Worm (Caenorhabditis elegans): ENCODE data around the gene Y116A8A.4.

The Y116A8A.4 gene

DNA sequence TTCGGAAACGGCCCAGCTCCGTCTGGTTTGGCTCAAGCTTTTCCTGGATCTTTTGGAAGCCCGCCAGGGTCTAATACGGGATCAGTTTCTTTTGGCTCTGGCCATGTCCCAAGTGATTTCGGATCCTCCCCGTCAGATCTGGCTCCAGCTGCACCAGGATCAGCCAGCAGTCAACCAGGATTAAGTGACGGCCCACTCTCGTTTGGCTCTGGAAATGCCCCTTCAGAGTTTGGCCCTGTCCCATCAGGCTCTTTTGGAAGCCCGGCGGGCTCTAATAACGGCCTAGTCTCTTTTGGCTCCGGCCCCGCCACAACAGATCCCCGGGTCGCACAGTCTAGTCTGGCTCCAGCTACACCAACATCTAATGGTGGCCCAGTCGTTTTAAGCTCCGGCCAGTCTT, 44.9 kb upstream of the Y116A8A.4 start:
- TF ChIP-seq fkh-2 (tag; optimal IDR thresholded peaks at IDR 0.05) = no peak
- no peak for TF ChIP-seq mdl-1 (tag; optimal IDR thresholded peaks at IDR 0.05)
- no peak for TF ChIP-seq pqm-1 (tag; optimal IDR thresholded peaks at IDR 0.05)
- no peak for TF ChIP-seq R02D3.7 (tag; optimal IDR thresholded peaks at IDR 0.05)
- TF ChIP-seq egl-27 (tag; optimal IDR thresholded peaks at IDR 0.05) = no peak
- TF ChIP-seq lin-39 (tag; optimal IDR thresholded peaks at IDR 0.05) = no peak
- TF ChIP-seq ceh-82 (tag; optimal IDR thresholded peaks at IDR 0.05) = no peak
- no peak for TF ChIP-seq unc-62 (GFP tag; optimal IDR thresholded peaks at IDR 0.05)
- TF ChIP-seq aly-2 (tag; optimal IDR thresholded peaks at IDR 0.05) = no peak
- no peak for TF ChIP-seq nhr-23 (tag; optimal IDR thresholded peaks at IDR 0.05)

DNA sequence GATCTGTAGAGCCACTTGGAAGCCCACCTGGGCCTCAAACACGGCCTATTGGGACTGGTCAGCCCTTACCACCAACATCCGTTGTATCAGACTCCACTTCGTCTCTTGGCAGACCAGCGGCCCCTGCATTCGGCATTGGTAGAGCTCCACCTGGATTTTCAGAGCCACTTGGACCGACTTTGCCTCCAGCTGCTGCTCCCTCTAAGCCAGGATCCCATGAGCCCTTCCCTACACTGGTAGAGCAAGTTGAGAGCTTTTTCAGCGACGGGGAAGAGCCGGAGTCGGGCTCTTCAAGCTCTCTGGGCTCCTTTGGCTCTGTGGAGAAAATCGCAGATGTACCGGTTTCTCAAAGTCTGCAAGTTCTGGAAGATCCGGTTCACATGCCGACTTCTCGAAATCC, 44.0 kb upstream of the Y116A8A.4 start:
- TF ChIP-seq mml-1 (tag; optimal IDR thresholded peaks at IDR 0.05) (no peak), unc-62 (GFP tag; optimal IDR thresholded peaks at IDR 0.05) (no peak), mdl-1 (tag; optimal IDR thresholded peaks at IDR 0.05) (no peak), zag-1 (tag; optimal IDR thresholded peaks at IDR 0.05) (no peak), fkh-10 (GFP tag; optimal IDR thresholded peaks at IDR 0.05) (no peak), snpc-4 (tag; optimal IDR thresholded peaks at IDR 0.05) (no peak), ceh-28 (tag; optimal IDR thresholded peaks at IDR 0.05) (no peak), ceh-16 (tag; optimal IDR thresholded peaks at IDR 0.05) (no peak)

ce11 chrIV:16787024-16787423, 35.6 kb upstream of the Y116A8A.4 start, which contains the start of gene Y43D4A.6:
Y43D4A.6 (plus strand) TSS chrIV:16787324.
- TF ChIP-seq nhr-23 (tag; optimal IDR thresholded peaks at IDR 0.05) (no peak), ztf-4 (tag; optimal IDR thresholded peaks at IDR 0.05) (no peak), aly-2 (tag; optimal IDR thresholded peaks at IDR 0.05) (no peak), unc-62 (GFP tag; optimal IDR thresholded peaks at IDR 0.05) (no peak), snpc-4 (tag; optimal IDR thresholded peaks at IDR 0.05) (no peak), fkh-2 (tag; optimal IDR thresholded peaks at IDR 0.05) (no peak), unc-39 (tag; optimal IDR thresholded peaks at IDR 0.05) (no peak), ceh-28 (tag; optimal IDR thresholded peaks at IDR 0.05) (no peak), nhr-237 (tag; optimal IDR thresholded peaks at IDR 0.05) (no peak), skn-1 (tag; optimal IDR thresholded peaks at IDR 0.05) (no peak), nfya-1 (tag; optimal IDR thresholded peaks at IDR 0.05; ENCODE audit: insufficient read depth) (no peak), ceh-16 (tag; optimal IDR thresholded peaks at IDR 0.05) (no peak), daf-12 (tag; optimal IDR thresholded peaks at IDR 0.05) (no peak), egl-27 (tag; optimal IDR thresholded peaks at IDR 0.05) (no peak), mml-1 (tag; optimal IDR thresholded peaks at IDR 0.05) (no peak)

DNA sequence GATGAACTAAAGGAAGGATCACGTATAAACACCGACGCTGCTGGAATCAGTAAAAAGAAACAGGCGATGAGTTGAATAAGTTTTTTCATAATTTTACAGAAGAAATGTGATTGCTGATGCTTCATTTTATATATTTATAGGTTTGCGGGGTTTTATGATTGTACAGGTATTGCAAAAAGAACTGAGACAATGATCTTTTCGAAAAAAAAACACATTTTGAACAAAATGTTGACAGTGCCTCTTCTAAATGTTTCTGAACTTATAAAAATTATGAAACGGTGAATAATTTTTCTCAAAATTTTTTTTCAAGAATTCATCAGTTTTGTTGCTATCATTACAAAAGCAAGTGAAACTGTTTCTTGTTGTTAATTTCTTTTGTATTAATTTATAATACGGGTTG, 16.3 kb upstream of the Y116A8A.4 start, which contains the start of gene clec-193:
clec-193 (minus strand) TSS at position 101 of the 400 bp plus-strand sequence.
- TF ChIP-seq nfya-1 (tag; optimal IDR thresholded peaks at IDR 0.05; ENCODE audit: insufficient read depth) (no peak), unc-62 (GFP tag; optimal IDR thresholded peaks at IDR 0.05) (no peak), nhr-11 (tag; optimal IDR thresholded peaks at IDR 0.05) (no peak), snpc-4 (tag; optimal IDR thresholded peaks at IDR 0.05) (no peak)

DNA sequence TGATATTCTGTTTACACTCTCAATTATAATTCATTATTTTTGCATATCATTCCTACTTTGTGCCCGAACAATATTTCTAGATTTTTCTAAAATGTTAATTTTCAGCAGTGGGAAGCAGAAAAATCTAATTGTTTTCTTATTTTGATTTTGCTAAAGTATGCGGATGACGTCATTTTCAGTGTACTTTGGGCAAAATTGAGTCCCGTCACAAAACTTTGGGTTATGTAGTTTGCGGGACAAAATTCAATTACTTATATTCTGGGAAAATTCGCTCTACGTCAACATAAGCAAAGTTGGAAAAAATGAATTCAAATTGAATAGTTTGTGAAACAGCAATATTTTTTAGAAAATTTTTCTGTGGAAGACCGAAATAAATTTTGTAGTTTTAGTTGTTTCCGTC, 10.5 kb upstream of the Y116A8A.4 start:
- TF ChIP-seq lin-39 (tag; optimal IDR thresholded peaks at IDR 0.05) (no peak), tbx-2 (tag; optimal IDR thresholded peaks at IDR 0.05) (no peak), elt-2 (tag; optimal IDR thresholded peaks at IDR 0.05) (no peak), fkh-10 (GFP tag; optimal IDR thresholded peaks at IDR 0.05) (no peak), fkh-2 (tag; optimal IDR thresholded peaks at IDR 0.05) (no peak), ZK546.5 (tag; optimal IDR thresholded peaks at IDR 0.05) (no peak), lin-15B (tag; optimal IDR thresholded peaks at IDR 0.05) (no peak), pqm-1 (tag; optimal IDR thresholded peaks at IDR 0.05) (no peak), nhr-11 (tag; optimal IDR thresholded peaks at IDR 0.05) (no peak), unc-39 (tag; optimal IDR thresholded peaks at IDR 0.05) (no peak), pha-4 (tag; optimal IDR thresholded peaks at IDR 0.05) (no peak), elt-1 (tag; optimal IDR thresholded peaks at IDR 0.05) (no peak)

DNA sequence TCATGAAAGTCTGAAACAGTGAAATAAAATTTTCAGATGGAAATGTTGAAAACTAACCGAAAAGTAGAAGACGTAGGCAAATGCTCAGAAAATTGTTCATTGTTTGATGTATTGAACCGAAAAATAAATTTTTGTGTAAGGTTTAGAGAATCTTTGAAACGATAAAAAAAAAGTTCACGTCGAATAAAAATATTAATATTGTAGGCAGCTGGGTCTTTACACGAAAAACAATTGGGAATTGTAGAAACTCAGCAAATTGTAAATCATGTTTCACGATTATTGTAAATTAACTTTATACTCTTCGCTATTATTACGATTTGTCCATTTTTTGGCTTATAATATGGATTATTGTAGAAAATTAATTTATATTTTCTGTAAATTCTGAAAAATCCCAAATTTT, 8.8 kb upstream of the Y116A8A.4 start, which contains the start of gene Y116A8A.2:
Y116A8A.2 (minus strand) TSS at position 101 of the 400 bp plus-strand sequence.
- TF ChIP-seq nfya-1 (tag; optimal IDR thresholded peaks at IDR 0.05; ENCODE audit: insufficient read depth) (no peak), pqm-1 (tag; optimal IDR thresholded peaks at IDR 0.05) (no peak), nhr-25 (tag; optimal IDR thresholded peaks at IDR 0.05) (no peak), ztf-4 (tag; optimal IDR thresholded peaks at IDR 0.05) (no peak), nhr-237 (tag; optimal IDR thresholded peaks at IDR 0.05) (no peak), lin-15B (tag; optimal IDR thresholded peaks at IDR 0.05) (no peak), mdl-1 (tag; optimal IDR thresholded peaks at IDR 0.05) (no peak), egl-5 (tag; optimal IDR thresholded peaks at IDR 0.05) (no peak), elt-1 (tag; optimal IDR thresholded peaks at IDR 0.05) (no peak), mml-1 (tag; optimal IDR thresholded peaks at IDR 0.05) (no peak), ceh-16 (tag; optimal IDR thresholded peaks at IDR 0.05) (no peak), ama-1 (optimal IDR thresholded peaks at IDR 0.05) (no peak), nhr-77 (tag; optimal IDR thresholded peaks at IDR 0.05) (no peak)

Measured in whole organism, L3 larva.